Fruit fly (Drosophila melanogaster): Measurements from ENCODE around the gene toy.

Gene toy

dm6 chr4:989058-989770 is at the start of gene toy:
Gene toy (plus strand): TSS chr4:989725.
- no peak for TF ChIP-seq Myc (optimal IDR thresholded peaks at IDR 0.05)
- no peak for TF ChIP-seq Sin3A (optimal IDR thresholded peaks at IDR 0.05)
- no peak for TF ChIP-seq psq (optimal IDR thresholded peaks at IDR 0.05)
- TF ChIP-seq ttk (optimal IDR thresholded peaks at IDR 0.05) = no peak
- no peak for TF ChIP-seq h (optimal IDR thresholded peaks at IDR 0.05)
- TF ChIP-seq insv (optimal IDR thresholded peaks at IDR 0.05) = no peak

- TF ChIP-seq ttk (optimal IDR thresholded peaks at IDR 0.05) (no peak), Myc (optimal IDR thresholded peaks at IDR 0.05) (no peak), h (optimal IDR thresholded peaks at IDR 0.05) (no peak), insv (optimal IDR thresholded peaks at IDR 0.05) (no peak), Sin3A (optimal IDR thresholded peaks at IDR 0.05) (no peak), psq (optimal IDR thresholded peaks at IDR 0.05) (no peak)
Observed at dm6 chr4:944354-944753, 45.2 kb upstream of the toy start.

dm6 chr4:946197-946596 is 43.3 kb upstream of the toy start:
- TF ChIP-seq Myc (optimal IDR thresholded peaks at IDR 0.05) (no peak), h (optimal IDR thresholded peaks at IDR 0.05) (no peak), psq (optimal IDR thresholded peaks at IDR 0.05) (no peak), insv (optimal IDR thresholded peaks at IDR 0.05) (no peak), ttk (optimal IDR thresholded peaks at IDR 0.05) (no peak), Sin3A (optimal IDR thresholded peaks at IDR 0.05) (no peak)

- TF ChIP-seq psq (optimal IDR thresholded peaks at IDR 0.05) (no peak), ttk (optimal IDR thresholded peaks at IDR 0.05) (no peak), Sin3A (optimal IDR thresholded peaks at IDR 0.05) (no peak), insv (optimal IDR thresholded peaks at IDR 0.05) (no peak), Myc (optimal IDR thresholded peaks at IDR 0.05) (no peak), h (optimal IDR thresholded peaks at IDR 0.05) (no peak)
Observed at dm6 chr4:949313-949712, 40.2 kb upstream of the toy start.

- TF ChIP-seq h (optimal IDR thresholded peaks at IDR 0.05) (no peak), psq (optimal IDR thresholded peaks at IDR 0.05) (no peak), insv (optimal IDR thresholded peaks at IDR 0.05) (no peak), Sin3A (optimal IDR thresholded peaks at IDR 0.05) (no peak), Myc (optimal IDR thresholded peaks at IDR 0.05) (no peak), ttk (optimal IDR thresholded peaks at IDR 0.05) (no peak)
Observed at dm6 chr4:958093-958649, 31.4 kb upstream of the toy start, which contains the start of gene 4E-T. Gene 4E-T (minus strand): TSS chr4:958392.

dm6 chr4:959110-959920 is 30.2 kb upstream of the toy start:
- TF ChIP-seq insv (optimal IDR thresholded peaks at IDR 0.05) = no peak
- TF ChIP-seq psq (optimal IDR thresholded peaks at IDR 0.05) = no peak
- TF ChIP-seq Myc (optimal IDR thresholded peaks at IDR 0.05) = no peak

dm6 chr4:959921-960536 is 29.5 kb upstream of the toy start:
- TF ChIP-seq psq (optimal IDR thresholded peaks at IDR 0.05) = no peak
- TF ChIP-seq Sin3A (optimal IDR thresholded peaks at IDR 0.05) = no peak
- no peak for TF ChIP-seq ttk (optimal IDR thresholded peaks at IDR 0.05)

- TF ChIP-seq psq (optimal IDR thresholded peaks at IDR 0.05) (no peak), Sin3A (optimal IDR thresholded peaks at IDR 0.05) (no peak), ttk (optimal IDR thresholded peaks at IDR 0.05) (no peak), h (optimal IDR thresholded peaks at IDR 0.05) (no peak), insv (optimal IDR thresholded peaks at IDR 0.05) (no peak), Myc (optimal IDR thresholded peaks at IDR 0.05) (no peak)
Observed at dm6 chr4:961045-961576, 28.4 kb upstream of the toy start.

dm6 chr4:963193-963592 is 26.3 kb upstream of the toy start:
- TF ChIP-seq ttk (optimal IDR thresholded peaks at IDR 0.05) = no peak
- TF ChIP-seq h (optimal IDR thresholded peaks at IDR 0.05) = no peak
- TF ChIP-seq psq (optimal IDR thresholded peaks at IDR 0.05) = no peak
- TF ChIP-seq Sin3A (optimal IDR thresholded peaks at IDR 0.05) = no peak
- no peak for TF ChIP-seq insv (optimal IDR thresholded peaks at IDR 0.05)
- no peak for TF ChIP-seq Myc (optimal IDR thresholded peaks at IDR 0.05)

dm6 chr4:963717-964116 is 25.8 kb upstream of the toy start:
- TF ChIP-seq Sin3A (optimal IDR thresholded peaks at IDR 0.05) = no peak
- no peak for TF ChIP-seq Myc (optimal IDR thresholded peaks at IDR 0.05)

- no peak for TF ChIP-seq h (optimal IDR thresholded peaks at IDR 0.05)
- no peak for TF ChIP-seq Sin3A (optimal IDR thresholded peaks at IDR 0.05)
Observed at dm6 chr4:971084-971483, 18.4 kb upstream of the toy start.

dm6 chr4:974632-975031 is 14.9 kb upstream of the toy start:
- TF ChIP-seq ttk (optimal IDR thresholded peaks at IDR 0.05) (no peak), h (optimal IDR thresholded peaks at IDR 0.05) (no peak), Sin3A (optimal IDR thresholded peaks at IDR 0.05) (no peak), psq (optimal IDR thresholded peaks at IDR 0.05) (no peak), Myc (optimal IDR thresholded peaks at IDR 0.05) (no peak), insv (optimal IDR thresholded peaks at IDR 0.05) (no peak)
